Worm (Caenorhabditis elegans) whole organism, L3 larva: ENCODE results near the gene Y71H2AR.2.

Experiments
- ceh-82 ChIP-seq: fragments of 150-350 bp; optimal IDR thresholded peaks from 2 replicates; lab custom pipeline; 2014; ENCODE audit warnings: missing biosample characterization, missing genetic modification characterization
- nhr-43 ChIP-seq: sonication (generic microtip); optimal IDR thresholded peaks from 2 replicates; lab custom pipeline; 2016; ENCODE audit warnings: mild to moderate bottlenecking, missing genetic modification characterization, missing compliant biosample characterization; ENCODE audit not compliant: poor library complexity, severe bottlenecking
- nhr-76 ChIP-seq: fragments of 150-350 bp; sonication (generic microtip); optimal IDR thresholded peaks from 5 replicates; lab custom pipeline; 2014; ENCODE audit warnings: missing biosample characterization, missing genetic modification characterization

DNA sequence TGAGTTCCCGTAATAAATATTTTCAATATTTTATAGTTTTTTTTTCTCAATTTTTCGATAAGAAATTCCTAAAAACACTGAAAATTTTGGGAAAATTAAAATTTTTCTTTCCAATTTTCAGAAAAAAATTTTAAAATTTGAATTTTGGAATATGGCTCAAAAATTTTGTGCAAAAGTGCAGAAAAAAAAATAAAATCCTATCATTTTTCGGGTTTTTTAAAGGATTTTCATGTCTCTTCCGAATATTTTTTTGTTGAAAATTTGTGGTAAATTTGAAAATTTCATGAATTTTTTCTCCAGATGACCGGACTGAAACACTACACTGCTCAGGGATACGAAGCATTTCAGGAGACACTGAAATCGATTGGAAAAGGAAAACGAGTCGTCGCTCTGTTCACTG lies 6.4 kb downstream of the Y71H2AR.2 start, which contains the start of gene txdc-17:
- TF ChIP-seq ceh-82 (tag; lab: Kevin White, UChicago) (no peak), nhr-76 (tag; lab: Kevin White, UChicago) (no peak), nhr-43 (tag; lab: Kevin White, UChicago) (no peak)
